ENCODE assay signal across 4 worm cellular contexts in the genomic region with DNA sequence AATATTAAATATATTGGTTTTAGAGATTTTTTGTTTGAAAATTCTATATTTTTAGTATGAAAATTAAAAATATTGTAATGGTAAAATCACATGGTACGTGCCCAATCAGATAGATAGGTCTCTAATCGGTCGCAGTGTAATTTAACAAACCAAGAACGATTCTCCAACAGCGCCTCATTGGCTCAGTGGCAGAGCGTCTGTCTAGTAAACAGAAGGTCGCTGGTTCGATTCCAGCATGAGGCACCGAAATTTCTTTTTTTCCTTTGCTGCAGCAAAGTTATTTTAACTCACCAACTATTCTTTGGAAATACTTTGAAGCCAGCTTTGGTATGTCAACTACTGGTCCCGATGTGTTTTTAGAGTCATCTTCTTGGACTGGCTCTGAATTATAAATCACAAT.
TF ChIP-seq lines count a peak whose summit lies in the region.

No protein-coding gene starts in this region.

TF ChIP-seq in whole organism, L2 larva, 48 proteins besides CTCF, POLR2A, EP300 and RAD21:
- TF ChIP-seq C34F6.9 (tag; optimal IDR thresholded peaks at IDR 0.05; lab: Kevin White, UChicago) (peak; percentile 17), F13H6.1 (tag; optimal IDR thresholded peaks at IDR 0.05; lab: Kevin White, UChicago) (no peak), nhr-129 (tag; optimal IDR thresholded peaks at IDR 0.05; lab: Kevin White, UChicago) (peak; percentile 68), nhr-25 (tag; optimal IDR thresholded peaks at IDR 0.05; lab: Kevin White, UChicago) (no peak), nhr-237 (tag; optimal IDR thresholded peaks at IDR 0.05; lab: Kevin White, UChicago) (no peak), aly-2 (tag; optimal IDR thresholded peaks at IDR 0.05; lab: Kevin White, UChicago) (no peak), sma-3 (GFP tag; optimal IDR thresholded peaks at IDR 0.05; lab: Kevin White, UChicago) (peak; percentile 19), ama-1 (optimal IDR thresholded peaks at IDR 0.05; lab: Kevin White, UChicago) (no peak), fos-1 (tag; optimal IDR thresholded peaks at IDR 0.05; lab: Kevin White, UChicago) (peak; percentile 38), snpc-4 (tag; optimal IDR thresholded peaks at IDR 0.05; lab: Kevin White, UChicago) (no peak), sma-9 (GFP tag; optimal IDR thresholded peaks at IDR 0.05; lab: Kevin White, UChicago) (peak; percentile 52), sma-9 (tag; optimal IDR thresholded peaks at IDR 0.05; lab: Kevin White, UChicago) (no peak), peb-1 (tag; optimal IDR thresholded peaks at IDR 0.05; lab: Kevin White, UChicago) (no peak), lin-39 (tag; optimal IDR thresholded peaks at IDR 0.05; lab: Kevin White, UChicago) (no peak), crh-2 (tag; optimal IDR thresholded peaks at IDR 0.05; lab: Kevin White, UChicago) (peak; percentile 3), alr-1 (tag; optimal IDR thresholded peaks at IDR 0.05; lab: Kevin White, UChicago) (no peak), lin-13 (GFP tag; optimal IDR thresholded peaks at IDR 0.05; lab: Kevin White, UChicago) (no peak)

TF ChIP-seq in whole organism, L4 larva, 104 proteins besides CTCF, POLR2A, EP300 and RAD21 (continues in another document):
- TF ChIP-seq ceh-44 (GFP tag; IDR thresholded peaks at IDR 0.05; lab: Robert Waterston, UW) (peak; percentile 56; the same call in 1 of the 2 replicates), nhr-76 (tag; optimal IDR thresholded peaks at IDR 0.05; lab: Kevin White, UChicago) (no peak), Y75B8A.6 (GFP tag; IDR thresholded peaks at IDR 0.05; lab: Robert Waterston, UW) (0 out of 2 replicates have a peak, but pooled peaks have one; percentile 40), mxl-3 (GFP tag; optimal IDR thresholded peaks at IDR 0.05; lab: Kevin White, UChicago) (peak; percentile 4), Y105C5A.15 (GFP tag; IDR thresholded peaks at IDR 0.05; lab: Robert Waterston, UW) (no peak), ZK546.5 (tag; optimal IDR thresholded peaks at IDR 0.05; lab: Kevin White, UChicago) (no peak), nhr-237 (tag; optimal IDR thresholded peaks at IDR 0.05; lab: Kevin White, UChicago) (no peak), nhr-41 (GFP tag; IDR thresholded peaks at IDR 0.05; lab: Robert Waterston, UW) (no peak), madf-5 (GFP tag; IDR thresholded peaks at IDR 0.05; lab: Robert Waterston, UW) (0 out of 4 replicates have a peak, but pooled peaks of 1 of the 2 experiments have one; percentile 67), madf-9 (GFP tag; conservative IDR thresholded peaks at IDR 0.05; lab: Robert Waterston, UW) (0 out of 2 replicates have a peak, but pooled peaks have one; percentile 14), zfp-2 (tag; optimal IDR thresholded peaks at IDR 0.05; lab: Kevin White, UChicago) (no peak), zfp-3 (GFP tag; conservative IDR thresholded peaks at IDR 0.05; lab: Robert Waterston, UW) (no peak), zag-1 (tag; optimal IDR thresholded peaks at IDR 0.05; lab: Kevin White, UChicago) (no peak), tra-1 (GFP tag; IDR thresholded peaks at IDR 0.05; lab: Robert Waterston, UW) (peak; percentile 70; the same call in 1 of the 2 replicates), mes-2 (tag; optimal IDR thresholded peaks at IDR 0.05; lab: Kevin White, UChicago; ENCODE audit: poor library complexity, severe bottlenecking) (peak; percentile 74), dpl-1 (GFP tag; optimal IDR thresholded peaks at IDR 0.05; lab: Kevin White, UChicago) (no peak), ceh-32 (tag; optimal IDR thresholded peaks at IDR 0.05; lab: Kevin White, UChicago; ENCODE audit: poor library complexity) (no peak), skn-1 (tag; optimal IDR thresholded peaks at IDR 0.05; lab: Kevin White, UChicago) (no peak), attf-4 (tag; optimal IDR thresholded peaks at IDR 0.05; lab: Kevin White, UChicago) (no peak), lim-7 (GFP tag; IDR thresholded peaks at IDR 0.05; lab: Robert Waterston, UW) (peak; percentile 91), mdl-1 (tag; optimal IDR thresholded peaks at IDR 0.05; lab: Kevin White, UChicago) (peak in 1 of 2 experiments; percentile 33), set-16 (GFP tag; IDR thresholded peaks at IDR 0.05; lab: Robert Waterston, UW) (no peak), nhr-102 (tag; optimal IDR thresholded peaks at IDR 0.05; lab: Kevin White, UChicago) (peak; percentile 41)

TF ChIP-seq in whole organism, late embryonic, 69 proteins besides CTCF, POLR2A, EP300 and RAD21:
- no peak for TF ChIP-seq K09A11.1 (tag; optimal IDR thresholded peaks at IDR 0.05; lab: Kevin White, UChicago; ENCODE audit: insufficient read depth)
- TF ChIP-seq ztf-16 (tag; optimal IDR thresholded peaks at IDR 0.05; lab: Kevin White, UChicago): no peak
- TF ChIP-seq che-1 (tag; optimal IDR thresholded peaks at IDR 0.05; lab: Kevin White, UChicago): peak; percentile 21
- TF ChIP-seq pha-4 (tag; optimal IDR thresholded peaks at IDR 0.05; lab: Kevin White, UChicago): no peak
- TF ChIP-seq ceh-6 (GFP tag; optimal IDR thresholded peaks at IDR 0.05; lab: Kevin White, UChicago): peak; percentile 8
- TF ChIP-seq nfya-1 (tag; optimal IDR thresholded peaks at IDR 0.05; lab: Kevin White, UChicago): peak; percentile 7
- TF ChIP-seq hlh-15 (tag; optimal IDR thresholded peaks at IDR 0.05; lab: Kevin White, UChicago): no peak
- peak; percentile 15 for TF ChIP-seq elt-2 (tag; optimal IDR thresholded peaks at IDR 0.05; lab: Kevin White, UChicago)
- peak; percentile 4 for TF ChIP-seq lin-11 (tag; optimal IDR thresholded peaks at IDR 0.05; lab: Kevin White, UChicago)
- TF ChIP-seq hlh-6 (tag; optimal IDR thresholded peaks at IDR 0.05; lab: Kevin White, UChicago): no peak
- no peak for TF ChIP-seq unc-42 (tag; optimal IDR thresholded peaks at IDR 0.05; lab: Kevin White, UChicago)
- TF ChIP-seq ceh-34 (tag; optimal IDR thresholded peaks at IDR 0.05; lab: Kevin White, UChicago): peak; percentile 8
TF ChIP-seq in whole organism, late embryonic: peak in this region for 6.

TF ChIP-seq in whole organism, mixed stage, embryonic, 35 proteins besides CTCF, POLR2A, EP300 and RAD21:
- peak; percentile 13 for TF ChIP-seq drap-1 (GFP tag; optimal IDR thresholded peaks at IDR 0.05; lab: Kevin White, UChicago)
- peak; percentile 74 for TF ChIP-seq ceh-83 (GFP tag; optimal IDR thresholded peaks at IDR 0.05; lab: Kevin White, UChicago)
- TF ChIP-seq mab-5 (tag; optimal IDR thresholded peaks at IDR 0.05; lab: Kevin White, UChicago): no peak
- TF ChIP-seq ceh-39 (tag; optimal IDR thresholded peaks at IDR 0.05; lab: Kevin White, UChicago): no peak
- TF ChIP-seq unc-120 (tag; optimal IDR thresholded peaks at IDR 0.05; lab: Kevin White, UChicago; ENCODE audit: poor library complexity, severe bottlenecking): peak; percentile 14
- peak; percentile 38 for TF ChIP-seq sptf-1 (tag; optimal IDR thresholded peaks at IDR 0.05; lab: Kevin White, UChicago)
- no peak for TF ChIP-seq M03D4.4 (tag; optimal IDR thresholded peaks at IDR 0.05; lab: Kevin White, UChicago)
- no peak for TF ChIP-seq zip-8 (tag; optimal IDR thresholded peaks at IDR 0.05; lab: Kevin White, UChicago)
